Worm (Caenorhabditis elegans): Measurements from ENCODE around the gene F55C5.17.

DNA sequence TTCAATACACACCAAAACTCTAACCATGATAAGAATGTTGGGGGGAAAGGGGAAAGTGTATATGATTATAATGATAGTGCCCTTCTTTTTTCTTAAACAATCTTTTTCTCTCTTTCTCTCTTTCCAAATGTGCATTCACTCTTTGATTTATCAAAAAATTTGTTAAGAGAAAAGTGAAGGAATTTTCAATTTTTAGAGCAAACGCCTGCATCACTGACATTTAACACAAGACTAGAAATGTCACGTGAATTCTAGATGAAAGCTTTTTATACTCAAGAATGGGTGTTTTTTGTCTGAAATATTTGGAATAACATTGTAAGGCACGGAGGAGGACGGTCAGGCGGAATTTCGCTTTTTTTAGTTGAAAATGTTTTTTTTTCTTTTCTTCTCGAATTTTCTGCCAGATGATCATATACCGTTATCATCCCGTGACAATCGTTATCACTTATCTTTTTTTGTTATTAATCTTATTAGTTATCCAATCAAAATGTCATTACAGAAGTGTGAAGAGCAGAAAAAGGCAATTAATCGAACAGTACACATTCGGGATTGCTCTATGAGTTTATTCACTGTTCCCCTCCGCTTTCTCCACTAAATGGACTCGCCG is at the start of gene F55C5.17, which contains the start of gene frm-7:
- TF ChIP-seq pha-4 (tag; optimal IDR thresholded peaks at IDR 0.05) (no peak), lin-40 (tag; optimal IDR thresholded peaks at IDR 0.05) (peak; percentile 48), lin-35 (GFP tag; optimal IDR thresholded peaks at IDR 0.05) (no peak), nfya-1 (tag; optimal IDR thresholded peaks at IDR 0.05; ENCODE audit: borderline replicate concordance, insufficient read depth) (no peak), hrde-1 (tag; optimal IDR thresholded peaks at IDR 0.05; ENCODE audit: borderline replicate concordance) (no peak), snpc-4 (GFP tag; optimal IDR thresholded peaks at IDR 0.05) (no peak), snpc-4 (tag; optimal IDR thresholded peaks at IDR 0.05) (peak in 2 of 4 experiments; percentile 6 to 15), F55B11.4 (tag; optimal IDR thresholded peaks at IDR 0.05; ENCODE audit: borderline replicate concordance, insufficient read depth) (no peak), ets-4 (GFP tag; optimal IDR thresholded peaks at IDR 0.05) (no peak), rcor-1 (GFP tag; IDR thresholded peaks at IDR 0.05) (no peak), K12H6.12 (tag; optimal IDR thresholded peaks at IDR 0.05) (no peak), ztf-22 (GFP tag; optimal IDR thresholded peaks at IDR 0.05) (no peak), cebp-2 (GFP tag; IDR thresholded peaks at IDR 0.05) (no peak)

Data from whole organism, young adult.